3 fruit fly cellular contexts compared by ENCODE assay signal in the genomic region with DNA sequence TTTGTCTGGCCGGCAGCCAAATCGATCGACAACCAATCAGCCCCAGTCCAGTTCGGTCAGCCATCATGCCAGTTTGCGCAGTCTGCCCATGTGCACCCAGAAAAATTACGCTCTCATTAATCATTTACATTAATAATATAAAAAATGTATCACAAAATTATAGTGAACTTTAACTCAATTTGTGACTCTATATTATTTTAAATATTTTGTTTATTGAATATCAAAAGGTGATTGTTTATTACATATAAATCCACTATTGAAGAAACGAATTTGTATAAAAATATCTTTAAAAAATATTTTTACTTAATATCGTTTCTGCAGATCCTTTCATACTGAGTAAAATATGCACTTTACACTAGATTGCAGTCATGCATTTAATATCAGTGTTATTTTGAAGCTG.
TF ChIP-seq lines count a peak whose summit lies in the region.

No protein-coding gene starts in this region.

TF ChIP-seq in whole organism, prepupa, 60 proteins besides CTCF, POLR2A, EP300 and RAD21 (continues in another document):
- TF ChIP-seq fd59A (GFP tag; optimal IDR thresholded peaks at IDR 0.05; lab: Kevin White, UChicago) (no peak), fkh (GFP tag; optimal IDR thresholded peaks at IDR 0.05; lab: Kevin White, UChicago) (no peak), vri (GFP tag; optimal IDR thresholded peaks at IDR 0.05; lab: Kevin White, UChicago) (no peak), net (GFP tag; optimal IDR thresholded peaks at IDR 0.05; lab: Kevin White, UChicago) (no peak), lz (GFP tag; optimal IDR thresholded peaks at IDR 0.05; lab: Kevin White, UChicago) (no peak), CG9139 (GFP tag; optimal IDR thresholded peaks at IDR 0.05; lab: Kevin White, UChicago) (no peak), svp (GFP tag; lab: Kevin White, UChicago) (no peak), cyc (GFP tag; optimal IDR thresholded peaks at IDR 0.05; lab: Kevin White, UChicago) (no peak), OdsH (GFP tag; optimal IDR thresholded peaks at IDR 0.05; lab: Kevin White, UChicago) (peak; percentile 28), CG16779 (tag; optimal IDR thresholded peaks at IDR 0.05; lab: Kevin White, UChicago) (no peak), Eip75B (GFP tag; optimal IDR thresholded peaks at IDR 0.05; lab: Kevin White, UChicago) (no peak), CG6808 (GFP tag; optimal IDR thresholded peaks at IDR 0.05; lab: Kevin White, UChicago) (no peak), Ets96B (tag; optimal IDR thresholded peaks at IDR 0.05; lab: Kevin White, UChicago) (peak; percentile 38), fd85E (GFP tag; optimal IDR thresholded peaks at IDR 0.05; lab: Kevin White, UChicago) (no peak), CG10669 (GFP tag; optimal IDR thresholded peaks at IDR 0.05; lab: Kevin White, UChicago) (peak; percentile 8), Sox14 (GFP tag; optimal IDR thresholded peaks at IDR 0.05; lab: Kevin White, UChicago) (no peak), CG4318 (GFP tag; optimal IDR thresholded peaks at IDR 0.05; lab: Kevin White, UChicago) (peak; percentile 24), eg (GFP tag; IDR thresholded peaks at IDR 0.05; lab: Robert Waterston, UW) (no peak), CG32006 (GFP tag; optimal IDR thresholded peaks at IDR 0.05; lab: Kevin White, UChicago) (peak; percentile 57), achi (GFP tag; optimal IDR thresholded peaks at IDR 0.05; lab: Kevin White, UChicago) (peak; percentile 23), CG11762 (GFP tag; optimal IDR thresholded peaks at IDR 0.05; lab: Kevin White, UChicago; ENCODE audit: insufficient read depth) (no peak), CG6792 (GFP tag; optimal IDR thresholded peaks at IDR 0.05; lab: Kevin White, UChicago) (peak; percentile 12), CG3919 (GFP tag; optimal IDR thresholded peaks at IDR 0.05; lab: Kevin White, UChicago) (peak; percentile 23), pdm3 (GFP tag; optimal IDR thresholded peaks at IDR 0.05; lab: Kevin White, UChicago) (no peak), Eip78C (GFP tag; lab: Kevin White, UChicago) (peak; percentile 69), CG6854 (GFP tag; optimal IDR thresholded peaks at IDR 0.05; lab: Kevin White, UChicago) (no peak), CG11294 (GFP tag; IDR thresholded peaks at IDR 0.05; lab: Robert Waterston, UW) (no peak), Smox (GFP tag; optimal IDR thresholded peaks at IDR 0.05; lab: Kevin White, UChicago) (peak; percentile 25), spab (GFP tag; optimal IDR thresholded peaks at IDR 0.05; lab: Kevin White, UChicago) (no peak), Hr38 (GFP tag; optimal IDR thresholded peaks at IDR 0.05; lab: Kevin White, UChicago) (no peak), CG15336 (GFP tag; IDR thresholded peaks at IDR 0.05; lab: Robert Waterston, UW) (no peak)

TF ChIP-seq in whole organism, pupa, 21 proteins besides CTCF, POLR2A, EP300 and RAD21:
- TF ChIP-seq CG34367 (tag; optimal IDR thresholded peaks at IDR 0.05; lab: Kevin White, UChicago) (no peak), fd96Ca (GFP tag; IDR thresholded peaks at IDR 0.05; lab: Robert Waterston, UW) (no peak), Ets98B (GFP tag; IDR thresholded peaks at IDR 0.05; lab: Robert Waterston, UW) (no peak), Snoo (tag; optimal IDR thresholded peaks at IDR 0.05; lab: Kevin White, UChicago) (peak; percentile 30), CG8301 (tag; optimal IDR thresholded peaks at IDR 0.05; lab: Kevin White, UChicago) (peak; percentile 22), CG15710 (tag; optimal IDR thresholded peaks at IDR 0.05; lab: Kevin White, UChicago) (peak; percentile 49), Pif1B (GFP tag; optimal IDR thresholded peaks at IDR 0.05; lab: Kevin White, UChicago) (peak; percentile 5), CG17806 (tag; optimal IDR thresholded peaks at IDR 0.05; lab: Kevin White, UChicago) (peak; percentile 25), CG14655 (GFP tag; optimal IDR thresholded peaks at IDR 0.05; lab: Kevin White, UChicago) (peak; percentile 52), CG8159 (tag; optimal IDR thresholded peaks at IDR 0.05; lab: Kevin White, UChicago) (peak; percentile 54), CG9948 (tag; optimal IDR thresholded peaks at IDR 0.05; lab: Kevin White, UChicago) (peak; percentile 28)

TF ChIP-seq in whole organism, wandering third instar larva, 38 proteins besides CTCF, POLR2A, EP300 and RAD21:
- TF ChIP-seq woc (GFP tag; optimal IDR thresholded peaks at IDR 0.05; lab: Kevin White, UChicago) (no peak), Jra (GFP tag; optimal IDR thresholded peaks at IDR 0.05; lab: Kevin White, UChicago) (no peak), Vsx2 (GFP tag; optimal IDR thresholded peaks at IDR 0.05; lab: Kevin White, UChicago; ENCODE audit: partially characterized antibody) (no peak), CrebA (GFP tag; optimal IDR thresholded peaks at IDR 0.05; lab: Kevin White, UChicago; ENCODE audit: borderline replicate concordance) (no peak), N (GFP tag; optimal IDR thresholded peaks at IDR 0.05; lab: Kevin White, UChicago) (no peak), Hr78 (GFP tag; optimal IDR thresholded peaks at IDR 0.05; lab: Kevin White, UChicago) (no peak), sage (GFP tag; optimal IDR thresholded peaks at IDR 0.05; lab: Kevin White, UChicago) (no peak), ey (GFP tag; optimal IDR thresholded peaks at IDR 0.05; lab: Kevin White, UChicago) (no peak), OdsH (GFP tag; optimal IDR thresholded peaks at IDR 0.05; lab: Kevin White, UChicago) (peak; percentile 43), Sp1 (GFP tag; optimal IDR thresholded peaks at IDR 0.05; lab: Kevin White, UChicago) (peak; percentile 52), Dif (GFP tag; optimal IDR thresholded peaks at IDR 0.05; lab: Kevin White, UChicago; ENCODE audit: partially characterized antibody) (no peak), dmrt93B (GFP tag; optimal IDR thresholded peaks at IDR 0.05; lab: Kevin White, UChicago) (peak; percentile 3), Hr83 (GFP tag; optimal IDR thresholded peaks at IDR 0.05; lab: Kevin White, UChicago; ENCODE audit: poor library complexity, severe bottlenecking) (no peak), CG32264 (GFP tag; optimal IDR thresholded peaks at IDR 0.05; lab: Kevin White, UChicago) (no peak), jim (GFP tag; optimal IDR thresholded peaks at IDR 0.05; lab: Kevin White, UChicago) (no peak), br (GFP tag; optimal IDR thresholded peaks at IDR 0.05; lab: Kevin White, UChicago) (no peak), CG9705 (GFP tag; optimal IDR thresholded peaks at IDR 0.05; lab: Kevin White, UChicago) (no peak), Hnf4 (GFP tag; optimal IDR thresholded peaks at IDR 0.05; lab: Kevin White, UChicago) (no peak), dl (GFP tag; optimal IDR thresholded peaks at IDR 0.05; lab: Kevin White, UChicago; ENCODE audit: insufficient read depth in 1 of 2, partially characterized antibody in 2 of 2) (no peak), fru (GFP tag; optimal IDR thresholded peaks at IDR 0.05; lab: Kevin White, UChicago) (no peak), Mio (GFP tag; optimal IDR thresholded peaks at IDR 0.05; lab: Kevin White, UChicago) (no peak), dsf (GFP tag; optimal IDR thresholded peaks at IDR 0.05; lab: Kevin White, UChicago; ENCODE audit: borderline replicate concordance) (no peak), HLH106 (tag; optimal IDR thresholded peaks at IDR 0.05; lab: Kevin White, UChicago) (peak; percentile 55), foxo (GFP tag; optimal IDR thresholded peaks at IDR 0.05; lab: Kevin White, UChicago) (peak in 1 of 2 experiments; percentile 30), pan (optimal IDR thresholded peaks at IDR 0.05; lab: Kevin White, UChicago) (no peak), Abd-B (GFP tag; optimal IDR thresholded peaks at IDR 0.05; lab: Kevin White, UChicago) (no peak), Myc (optimal IDR thresholded peaks at IDR 0.05; lab: Kevin White, UChicago) (no peak), GATAd (GFP tag; optimal IDR thresholded peaks at IDR 0.05; lab: Kevin White, UChicago) (no peak), tai (GFP tag; optimal IDR thresholded peaks at IDR 0.05; lab: Kevin White, UChicago) (no peak), usp (GFP tag; optimal IDR thresholded peaks at IDR 0.05; lab: Kevin White, UChicago) (no peak), rgr (GFP tag; optimal IDR thresholded peaks at IDR 0.05; lab: Kevin White, UChicago) (peak; percentile 6), Rel (GFP tag; optimal IDR thresholded peaks at IDR 0.05; lab: Kevin White, UChicago) (no peak), Rel (tag; optimal IDR thresholded peaks at IDR 0.05; lab: Kevin White, UChicago) (no peak), h (GFP tag; optimal IDR thresholded peaks at IDR 0.05; lab: Kevin White, UChicago) (no peak), brk (GFP tag; optimal IDR thresholded peaks at IDR 0.05; lab: Kevin White, UChicago) (no peak), psq (GFP tag; optimal IDR thresholded peaks at IDR 0.05; lab: Kevin White, UChicago) (peak; percentile 24), Dfd (GFP tag; optimal IDR thresholded peaks at IDR 0.05; lab: Kevin White, UChicago) (no peak), lola (GFP tag; optimal IDR thresholded peaks at IDR 0.05; lab: Kevin White, UChicago) (no peak), sv (GFP tag; optimal IDR thresholded peaks at IDR 0.05; lab: Kevin White, UChicago) (no peak)

Comparison
In these comparisons a context has a peak if more than half of its experiments do, and no peak if none do; other contexts are left out.
1. Of the 1 proteins assayed by ChIP-seq in both whole organism, prepupa and whole organism, wandering third instar larva: peak only in whole organism, prepupa: none; only in whole organism, wandering third instar larva: none; in both: OdsH; in neither: 0.